Fruit fly (Drosophila melanogaster) Kc167 (cell line): ENCODE measurements around the gene Sec15.

Experiments used
- Myc ChIP-seq: fragments of >200 bp; optimal IDR thresholded peaks from 2 replicates; lab custom pipeline; 2017; ENCODE audit warnings: missing external identifiers
- h ChIP-seq: fragments of >200 bp; optimal IDR thresholded peaks from 3 replicates; lab custom pipeline; 2018; ENCODE audit warnings: missing external identifiers
- insv ChIP-seq: fragments of >200 bp; optimal IDR thresholded peaks from 3 replicates; lab custom pipeline; 2018; ENCODE audit warnings: missing external identifiers
- psq ChIP-seq: fragments of >200 bp; optimal IDR thresholded peaks from 2 replicates; lab custom pipeline; 2017; ENCODE audit warnings: missing external identifiers

dm6 chr3R:21133517-21133916 is 25.7 kb upstream of the Sec15 start, which contains the start of gene Trm7-34:
- TF ChIP-seq insv (lab: Kevin White, UChicago), result no peak
- TF ChIP-seq h (lab: Kevin White, UChicago), result no peak
- no peak for TF ChIP-seq psq (lab: Kevin White, UChicago)
- no peak for TF ChIP-seq Myc (lab: Kevin White, UChicago)
